Worm (Caenorhabditis elegans): ENCODE data around the gene F11C1.9.

Gene F11C1.9

DNA sequence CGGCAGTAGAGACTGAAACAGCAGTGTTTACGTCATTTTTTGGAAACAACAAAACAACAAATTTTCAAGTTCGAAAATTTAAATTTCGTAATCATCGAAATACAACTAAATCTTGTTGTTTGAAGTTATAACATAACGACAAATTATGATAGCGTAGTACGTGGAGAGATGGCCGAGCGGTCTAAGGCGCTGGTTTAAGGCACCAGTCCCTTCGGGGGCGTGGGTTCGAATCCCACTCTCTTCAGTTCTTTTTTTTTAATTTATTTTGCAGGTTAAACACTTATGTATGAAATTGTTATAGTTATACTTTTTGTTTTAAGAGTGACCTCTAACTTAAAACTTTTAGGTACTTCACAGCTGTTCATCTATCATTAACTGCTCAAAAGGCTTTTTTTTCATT lies 35.1 kb downstream of the F11C1.9 start:
- TF ChIP-seq crh-2 (tag; optimal IDR thresholded peaks at IDR 0.05) (no peak), unc-55 (GFP tag; optimal IDR thresholded peaks at IDR 0.05) (no peak), sma-3 (GFP tag; optimal IDR thresholded peaks at IDR 0.05) (peak; percentile 15), nhr-25 (tag; optimal IDR thresholded peaks at IDR 0.05) (no peak), fos-1 (tag; optimal IDR thresholded peaks at IDR 0.05) (peak; percentile 16), lin-11 (tag; optimal IDR thresholded peaks at IDR 0.05) (no peak), blmp-1 (tag; optimal IDR thresholded peaks at IDR 0.05; ENCODE audit: insufficient read depth) (no peak), unc-39 (tag; optimal IDR thresholded peaks at IDR 0.05) (no peak), alr-1 (tag; optimal IDR thresholded peaks at IDR 0.05) (no peak), dmd-4 (tag; optimal IDR thresholded peaks at IDR 0.05) (no peak), nhr-21 (tag; optimal IDR thresholded peaks at IDR 0.05) (no peak), elt-3 (tag; optimal IDR thresholded peaks at IDR 0.05) (no peak)

DNA sequence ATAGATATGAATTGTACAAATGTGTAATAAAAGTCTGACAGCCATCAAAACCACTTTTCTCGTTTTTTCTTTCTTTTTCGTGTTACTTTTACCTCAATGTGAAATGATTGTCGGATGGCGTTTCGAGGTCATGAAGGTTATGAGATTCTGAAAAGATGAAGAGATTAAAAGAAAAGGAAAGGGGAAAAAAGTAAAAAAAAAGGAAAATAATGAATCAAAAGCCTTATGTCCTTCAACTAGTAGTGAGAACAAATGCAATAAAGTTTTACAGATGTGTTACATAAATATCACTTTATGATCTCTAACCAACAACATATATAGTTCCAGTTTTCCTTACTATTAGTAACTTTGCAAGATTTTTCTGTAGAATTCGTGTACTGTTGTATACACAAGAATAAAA lies 36.5 kb downstream of the F11C1.9 start, which contains the start of gene gmap-3:
TSS of gene gmap-3 (minus strand) at position 148 of the 400 bp plus-strand sequence.
- peak; percentile 54 for TF ChIP-seq nhr-25 (tag; optimal IDR thresholded peaks at IDR 0.05)
- no peak for TF ChIP-seq elt-1 (tag; optimal IDR thresholded peaks at IDR 0.05)
- peak; percentile 85 for TF ChIP-seq blmp-1 (tag; optimal IDR thresholded peaks at IDR 0.05; ENCODE audit: insufficient read depth)
- TF ChIP-seq unc-55 (GFP tag; optimal IDR thresholded peaks at IDR 0.05): no peak
- no peak for TF ChIP-seq ceh-16 (tag; optimal IDR thresholded peaks at IDR 0.05)
- no peak for TF ChIP-seq R02D3.7 (tag; optimal IDR thresholded peaks at IDR 0.05)

DNA sequence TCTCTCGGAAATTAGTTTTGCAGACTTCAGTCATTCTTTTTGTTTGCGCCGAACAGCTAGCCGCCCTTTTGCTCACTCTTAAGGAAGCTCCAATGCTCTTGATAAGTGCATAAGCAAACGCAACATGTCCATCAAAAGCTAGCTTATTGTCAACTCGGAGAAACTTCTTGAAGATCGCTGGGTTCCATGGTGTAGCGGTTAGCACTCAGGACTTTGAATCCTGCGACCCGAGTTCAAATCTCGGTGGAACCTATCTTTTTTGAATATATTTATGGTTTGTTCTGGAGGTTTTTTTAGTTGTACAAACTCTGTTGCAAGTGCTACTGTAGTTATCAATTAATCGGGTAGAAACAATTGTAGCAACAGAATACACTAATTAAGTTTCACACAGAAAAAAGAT lies 39.8 kb downstream of the F11C1.9 start:
- no peak for TF ChIP-seq snpc-4 (tag; optimal IDR thresholded peaks at IDR 0.05)
- TF ChIP-seq aly-2 (tag; optimal IDR thresholded peaks at IDR 0.05): no peak
- TF ChIP-seq nhr-77 (tag; optimal IDR thresholded peaks at IDR 0.05): no peak
- no peak for TF ChIP-seq crh-2 (tag; optimal IDR thresholded peaks at IDR 0.05)

DNA sequence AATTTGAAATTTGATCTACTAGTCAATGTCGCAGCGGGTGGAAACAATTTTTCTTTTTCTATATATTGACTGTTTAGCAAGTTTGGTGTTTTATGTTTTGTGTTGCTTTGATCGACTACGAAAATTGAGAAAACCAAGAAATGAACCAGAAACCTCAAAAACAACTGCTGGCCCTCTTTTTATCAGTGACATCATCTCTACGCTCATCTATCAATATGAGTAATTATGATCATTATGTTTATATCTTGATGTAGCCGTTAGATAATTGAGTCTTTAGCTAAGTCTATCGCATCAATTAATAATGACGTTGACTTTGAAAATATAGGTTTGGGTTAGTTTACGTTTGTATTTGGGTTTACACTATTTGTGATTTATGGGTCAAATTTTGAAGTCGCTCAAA lies 41.7 kb downstream of the F11C1.9 start:
- TF ChIP-seq F13H6.1 (tag; optimal IDR thresholded peaks at IDR 0.05) (no peak), ceh-82 (tag; optimal IDR thresholded peaks at IDR 0.05) (no peak)

DNA sequence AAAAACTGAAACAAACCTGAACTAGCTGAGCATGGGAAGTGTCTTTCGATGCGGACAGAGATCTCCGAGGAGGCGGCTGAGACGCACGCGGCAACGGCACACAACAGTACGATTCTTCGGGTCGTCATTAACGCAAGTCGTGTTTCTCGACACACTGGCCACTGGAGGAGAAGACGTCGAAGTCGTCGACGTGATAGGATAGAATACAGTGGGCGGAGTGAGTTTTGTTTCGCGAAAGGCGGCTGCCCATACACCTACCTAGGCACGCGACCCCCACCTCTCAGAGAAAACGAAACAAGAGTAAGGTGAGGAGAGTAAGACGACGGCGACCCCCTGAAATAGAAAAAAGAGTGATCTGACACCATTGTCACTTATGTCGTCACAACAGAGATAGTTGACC lies 42.6 kb downstream of the F11C1.9 start, which contains the start of gene gmap-1:
TSS of gene gmap-1 (minus strand) at position 211 of the 400 bp plus-strand sequence.
- TF ChIP-seq nhr-10 (tag; optimal IDR thresholded peaks at IDR 0.05) (no peak), nhr-25 (tag; optimal IDR thresholded peaks at IDR 0.05) (peak; percentile 34), fos-1 (tag; optimal IDR thresholded peaks at IDR 0.05) (no peak), unc-62 (GFP tag; optimal IDR thresholded peaks at IDR 0.05) (no peak), nhr-21 (tag; optimal IDR thresholded peaks at IDR 0.05) (peak; percentile 50), ceh-16 (tag; optimal IDR thresholded peaks at IDR 0.05) (peak; percentile 36), blmp-1 (tag; optimal IDR thresholded peaks at IDR 0.05; ENCODE audit: insufficient read depth) (peak; percentile 48)

DNA sequence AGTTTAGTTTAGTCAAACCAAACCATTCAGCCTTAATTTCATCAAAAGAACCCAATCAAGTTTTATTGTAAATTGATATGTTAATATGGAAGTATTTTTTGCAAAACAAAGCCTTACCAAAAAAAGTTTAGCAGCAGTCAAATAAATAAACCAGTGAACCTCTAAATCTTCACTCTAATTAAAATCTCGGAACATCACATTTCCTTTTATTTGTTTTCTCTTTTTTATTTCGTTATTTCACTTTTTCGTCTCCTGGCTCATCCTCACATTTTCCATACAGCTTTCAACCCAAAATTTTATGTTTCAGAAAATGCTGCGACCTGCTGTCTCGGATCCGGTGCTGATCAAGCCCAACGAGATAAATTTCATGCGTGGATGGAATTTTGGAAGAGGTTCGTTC lies 47.4 kb downstream of the F11C1.9 start, which contains the start of gene C34E7.3:
TSS of gene C34E7.3 (plus strand) at position 301 of the 400 bp plus-strand sequence.
- TF ChIP-seq peb-1 (tag; optimal IDR thresholded peaks at IDR 0.05) (no peak), ztf-4 (tag; optimal IDR thresholded peaks at IDR 0.05) (no peak), ceh-16 (tag; optimal IDR thresholded peaks at IDR 0.05) (no peak), nhr-12 (tag; optimal IDR thresholded peaks at IDR 0.05) (no peak), crh-2 (tag; optimal IDR thresholded peaks at IDR 0.05) (no peak), ztf-11 (tag; optimal IDR thresholded peaks at IDR 0.05) (no peak), nhr-129 (tag; optimal IDR thresholded peaks at IDR 0.05) (no peak), nhr-10 (tag; optimal IDR thresholded peaks at IDR 0.05) (no peak)

DNA sequence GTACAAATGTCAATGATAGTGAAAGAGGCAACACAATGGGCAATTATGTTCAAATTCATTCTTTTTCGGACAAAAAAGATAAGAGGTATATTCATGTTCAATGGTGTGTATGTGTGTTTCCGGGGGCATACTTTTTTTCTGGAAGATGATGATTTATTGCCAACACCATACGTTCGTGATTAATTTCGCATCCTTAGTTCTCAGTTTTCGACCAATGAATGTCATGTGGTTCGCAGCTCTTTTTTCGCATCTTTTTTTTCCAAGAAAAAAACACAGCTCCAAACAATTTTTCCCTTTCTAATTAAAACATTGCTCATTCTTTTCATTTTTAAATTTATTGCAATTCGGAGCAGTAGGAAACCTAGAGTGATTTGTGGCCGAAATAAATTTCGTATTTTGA lies 48.6 kb downstream of the F11C1.9 start:
- no peak for TF ChIP-seq unc-62 (GFP tag; optimal IDR thresholded peaks at IDR 0.05)
- peak; percentile 32 for TF ChIP-seq fos-1 (tag; optimal IDR thresholded peaks at IDR 0.05)
- TF ChIP-seq snpc-4 (tag; optimal IDR thresholded peaks at IDR 0.05): no peak

Data from whole organism, L2 larva.